Worm (Caenorhabditis elegans) whole organism, L4/young adult: ENCODE data around the gene B0563.9.

Source experiments
- W03F9.2 ChIP-seq: fragments of 150-350 bp; optimal IDR thresholded peaks from 2 replicates; lab custom pipeline; 2014; ENCODE audit warnings: missing biosample characterization, missing genetic modification characterization
- dao-5 ChIP-seq: sonication (generic microtip); optimal IDR thresholded peaks from 2 replicates; lab custom pipeline; 2016; ENCODE audit warnings: missing genotype, missing genetic modification characterization, moderate library complexity, missing compliant biosample characterization
- him-1 ChIP-seq: sonication (generic microtip); optimal IDR thresholded peaks from 2 replicates; lab custom pipeline; 2016; ENCODE audit warnings: missing genotype, missing genetic modification reagents, missing genetic modification characterization, missing compliant biosample characterization

B0563.9 gene

ce11 chrX:9168239-9168638 is at the start of gene B0563.9:
Gene B0563.9 (plus strand): TSS chrX:9168539.
- no peak for TF ChIP-seq W03F9.2 (tag; lab: Kevin White, UChicago)
- TF ChIP-seq him-1 (tag; lab: Kevin White, UChicago), result no peak
- TF ChIP-seq dao-5 (tag; lab: Kevin White, UChicago), result no peak

- TF ChIP-seq W03F9.2 (tag; lab: Kevin White, UChicago), result no peak
- TF ChIP-seq him-1 (tag; lab: Kevin White, UChicago), result no peak
- TF ChIP-seq dao-5 (tag; lab: Kevin White, UChicago), result no peak
Observed at ce11 chrX:9137402-9137801, 30.9 kb upstream of the B0563.9 start, which contains the start of gene B0563.6. Gene B0563.6 (plus strand): TSS chrX:9137702.

- no peak for TF ChIP-seq W03F9.2 (tag; lab: Kevin White, UChicago)
- TF ChIP-seq him-1 (tag; lab: Kevin White, UChicago), result no peak
- no peak for TF ChIP-seq dao-5 (tag; lab: Kevin White, UChicago)
Observed at ce11 chrX:9145848-9146247, 22.5 kb upstream of the B0563.9 start, which contains the start of gene B0563.5. Gene B0563.5 (plus strand): TSS chrX:9146148.

DNA sequence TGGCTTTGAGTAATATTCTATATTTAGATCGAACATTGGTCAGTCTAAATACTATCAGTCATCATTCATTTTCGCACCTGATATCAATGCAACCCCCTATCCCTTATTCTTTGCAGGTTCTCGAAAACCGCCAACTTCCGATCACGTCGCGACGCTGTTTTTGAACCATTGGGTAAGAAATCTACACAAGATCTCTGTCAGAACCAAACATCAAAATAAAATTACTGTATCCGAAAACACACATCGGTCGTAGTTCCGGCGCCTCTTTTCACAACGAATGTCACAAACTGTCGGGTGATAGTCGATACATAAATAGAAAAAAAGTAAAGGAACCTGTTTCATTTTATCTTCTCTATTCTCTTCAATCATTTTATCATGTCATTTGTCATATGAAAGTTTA is 21.4 kb upstream of the B0563.9 start:
- TF ChIP-seq him-1 (tag; lab: Kevin White, UChicago) (no peak), dao-5 (tag; lab: Kevin White, UChicago) (no peak), W03F9.2 (tag; lab: Kevin White, UChicago) (no peak)

DNA sequence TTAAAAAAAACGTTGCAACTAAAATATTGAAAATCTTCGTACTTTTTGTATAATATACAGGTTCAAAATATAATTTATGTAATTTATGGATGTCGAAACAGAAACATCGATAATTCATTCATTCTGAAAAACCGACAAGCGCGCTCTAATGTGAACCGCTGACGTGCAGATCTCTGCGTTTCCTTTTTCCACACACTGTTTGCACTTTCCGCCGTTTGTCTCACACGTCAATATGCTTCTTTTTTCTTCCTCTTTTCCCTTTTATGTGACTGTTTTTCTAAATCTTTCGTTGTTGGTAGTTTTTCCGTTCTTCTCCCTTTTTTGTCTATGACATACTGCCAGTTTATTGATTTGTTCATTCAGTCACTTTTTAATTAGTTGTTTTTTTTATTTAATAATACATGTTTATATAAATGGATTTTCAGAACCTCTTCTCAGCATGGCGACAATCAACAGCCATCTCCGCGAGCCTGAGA is 18.0 kb upstream of the B0563.9 start, which contains the start of gene tmbi-4:
TSS of gene tmbi-4 (plus strand) at position 426 of the 476 bp plus-strand sequence.
- TF ChIP-seq him-1 (tag; lab: Kevin White, UChicago) (no peak), W03F9.2 (tag; lab: Kevin White, UChicago) (peak; percentile 28)

DNA sequence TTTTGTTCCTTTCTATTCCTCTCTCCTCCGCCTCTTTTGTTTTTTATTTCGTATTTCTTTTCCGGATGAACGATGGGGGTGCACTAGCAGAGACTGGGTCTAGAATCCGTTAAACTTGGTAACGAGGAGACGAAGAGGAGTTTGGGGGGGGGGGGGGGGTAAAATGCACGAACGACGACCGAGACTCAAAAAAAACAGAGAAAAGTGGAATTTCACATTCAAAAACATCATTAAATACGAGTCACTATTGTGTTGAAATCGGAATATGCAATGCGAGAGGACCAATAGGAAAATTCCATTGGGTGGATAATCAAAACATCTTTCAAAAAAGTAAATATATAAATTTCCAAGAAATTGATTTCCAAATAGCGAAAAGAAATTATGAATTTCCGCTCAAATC is 14.1 kb upstream of the B0563.9 start, which contains the start of gene B0563.7:
TSS of gene B0563.7 (minus strand) at position 101 of the 400 bp plus-strand sequence.
- TF ChIP-seq W03F9.2 (tag; lab: Kevin White, UChicago) (no peak), him-1 (tag; lab: Kevin White, UChicago) (no peak), dao-5 (tag; lab: Kevin White, UChicago) (no peak)

DNA sequence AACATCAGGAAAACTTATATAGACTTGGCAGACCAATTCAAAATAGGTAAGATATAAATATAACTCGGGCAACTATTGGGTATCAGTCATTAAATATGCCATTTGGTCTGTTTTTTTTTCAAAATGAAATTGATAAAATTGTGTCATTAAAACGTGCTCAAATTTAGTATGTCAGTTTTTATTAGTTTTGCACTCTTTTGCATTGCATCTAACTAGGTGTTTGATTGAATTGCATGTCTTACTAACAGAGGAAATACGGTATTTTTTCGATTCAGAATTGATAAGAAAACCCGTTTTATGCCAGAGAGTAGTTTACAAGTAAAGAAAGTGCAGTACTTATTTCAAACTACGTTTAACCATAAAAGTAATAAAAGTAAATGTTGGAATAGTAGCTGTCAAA is 12.6 kb upstream of the B0563.9 start:
- TF ChIP-seq dao-5 (tag; lab: Kevin White, UChicago), result no peak
- no peak for TF ChIP-seq W03F9.2 (tag; lab: Kevin White, UChicago)
- no peak for TF ChIP-seq him-1 (tag; lab: Kevin White, UChicago)

DNA sequence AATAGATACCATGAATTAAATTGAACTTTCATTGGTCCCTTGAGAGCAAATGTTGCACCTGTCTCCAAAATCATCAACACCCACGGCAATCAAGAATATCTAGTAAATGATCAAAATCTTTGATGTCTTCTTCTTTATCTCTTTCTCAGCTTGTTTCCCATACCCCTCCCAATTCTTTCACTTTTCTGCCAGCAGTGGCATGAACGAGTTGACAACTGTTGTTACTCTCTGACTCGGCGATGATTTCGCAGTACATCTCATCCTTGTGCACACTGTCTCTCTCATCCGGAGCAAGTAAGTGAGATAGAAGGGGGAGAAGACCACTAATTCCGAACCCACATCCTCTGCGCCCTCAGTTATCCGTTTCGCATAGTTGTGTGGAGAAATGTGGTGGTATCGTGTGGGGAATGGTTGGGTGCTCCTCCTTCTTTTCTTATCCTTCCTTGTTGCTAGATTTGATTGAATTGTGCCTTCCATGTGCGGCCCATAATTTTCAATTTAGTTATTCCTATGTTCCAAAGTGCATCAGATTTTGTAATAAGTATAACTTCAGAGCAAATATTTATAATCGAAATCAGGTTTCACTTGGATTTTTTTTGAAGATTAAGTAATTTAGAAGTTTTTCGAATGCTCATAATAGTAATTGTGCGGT is 7.0 kb upstream of the B0563.9 start:
- no peak for TF ChIP-seq dao-5 (tag; lab: Kevin White, UChicago)

DNA sequence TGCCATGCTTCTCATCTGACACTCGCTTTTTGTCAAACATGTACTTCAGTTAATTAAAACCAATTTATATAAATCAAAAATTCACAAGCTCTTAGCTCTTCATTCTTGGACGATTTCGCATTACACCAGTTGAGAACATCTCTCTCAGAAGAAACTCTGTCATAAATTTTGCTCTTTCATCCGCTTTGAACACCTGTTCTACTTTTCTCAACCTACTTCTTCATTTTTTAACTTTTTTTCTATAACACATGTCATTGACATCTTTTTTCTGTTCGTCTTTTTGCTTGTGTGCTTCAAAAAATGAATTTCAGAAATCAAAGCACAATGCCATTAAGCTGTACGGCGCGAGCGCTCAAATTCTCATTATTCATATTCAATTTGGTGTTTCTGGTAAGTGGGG is 5.5 kb upstream of the B0563.9 start, which contains the start of gene tsp-11:
TSS of gene tsp-11 (plus strand) at position 301 of the 400 bp plus-strand sequence.
- no peak for TF ChIP-seq W03F9.2 (tag; lab: Kevin White, UChicago)
- no peak for TF ChIP-seq dao-5 (tag; lab: Kevin White, UChicago)
- no peak for TF ChIP-seq him-1 (tag; lab: Kevin White, UChicago)

- TF ChIP-seq dao-5 (tag; lab: Kevin White, UChicago) (no peak), him-1 (tag; lab: Kevin White, UChicago) (no peak), W03F9.2 (tag; lab: Kevin White, UChicago) (no peak)
Observed at ce11 chrX:9166921-9167320, 1.4 kb upstream of the B0563.9 start, which contains the start of gene B0563.10. Gene B0563.10 (minus strand): TSS chrX:9167245.

ce11 chrX:9170058-9170457 is 1.7 kb downstream of the B0563.9 start:
- TF ChIP-seq W03F9.2 (tag; lab: Kevin White, UChicago), result no peak
- TF ChIP-seq dao-5 (tag; lab: Kevin White, UChicago), result no peak
- TF ChIP-seq him-1 (tag; lab: Kevin White, UChicago), result no peak

- TF ChIP-seq dao-5 (tag; lab: Kevin White, UChicago), result no peak
- no peak for TF ChIP-seq W03F9.2 (tag; lab: Kevin White, UChicago)
- no peak for TF ChIP-seq him-1 (tag; lab: Kevin White, UChicago)
Observed at ce11 chrX:9171241-9171640, 2.9 kb downstream of the B0563.9 start, which contains the start of gene B0563.1. Gene B0563.1 (plus strand): TSS chrX:9171541.

ce11 chrX:9172278-9172677 is 3.9 kb downstream of the B0563.9 start, which contains the start of gene B0563.18:
Gene B0563.18 (plus strand): TSS chrX:9172578.
- no peak for TF ChIP-seq him-1 (tag; lab: Kevin White, UChicago)
- TF ChIP-seq dao-5 (tag; lab: Kevin White, UChicago), result no peak
- TF ChIP-seq W03F9.2 (tag; lab: Kevin White, UChicago), result no peak

- TF ChIP-seq W03F9.2 (tag; lab: Kevin White, UChicago) (no peak), dao-5 (tag; lab: Kevin White, UChicago) (no peak), him-1 (tag; lab: Kevin White, UChicago) (no peak)
Observed at ce11 chrX:9172733-9173132, 4.4 kb downstream of the B0563.9 start.
